Fruit fly (Drosophila melanogaster) whole organism, embryonic: ENCODE measurements around the gene CG17819.
A peak's percentile ranks its signal among the peaks of the same experiment; 100 is the strongest.

Experiments
- Adf1 ChIP-seq: fragments of 200-800 bp; sonication (Bioruptor generic); IDR thresholded peaks from 2 replicates; pipeline ENCODE4 v1.3.6; 2022; ENCODE audit warnings: missing biosample characterization, missing genetic modification characterization
- CG1024 ChIP-seq: fragments of 200-800 bp; sonication (Bioruptor generic); IDR thresholded peaks from 2 replicates; pipeline ENCODE4 v1.3.6; 2022; ENCODE audit warnings: missing biosample characterization, missing genetic modification characterization
- CG11695 ChIP-seq: fragments of 200-800 bp; sonication (Bioruptor generic); IDR thresholded peaks from 3 replicates; pipeline ENCODE4 v1.3.6; 2022; ENCODE audit warnings: missing biosample characterization, missing genetic modification characterization
- CG1233 ChIP-seq: fragments of 200-800 bp; sonication (Bioruptor generic); optimal IDR thresholded peaks from 4 replicates; lab custom pipeline; 2018; ENCODE audit warnings: missing biosample characterization, mild to moderate bottlenecking, missing genetic modification characterization
- CG12659 ChIP-seq: fragments of 200-800 bp; sonication (Bioruptor generic); optimal IDR thresholded peaks from 3 replicates; lab custom pipeline; 2017; ENCODE audit warnings: mild to moderate bottlenecking, missing biosample characterization, missing genetic modification reagents, missing genetic modification characterization
- CG13123 ChIP-seq: fragments of 200-800 bp; sonication (Bioruptor generic); optimal IDR thresholded peaks from 2 replicates; lab custom pipeline; 2016; ENCODE audit warnings: missing biosample characterization, missing genetic modification characterization
- CG13424 ChIP-seq: fragments of 200-800 bp; sonication (Bioruptor generic); optimal IDR thresholded peaks from 2 replicates; lab custom pipeline; 2019; ENCODE audit warnings: missing biosample characterization, mild to moderate bottlenecking, missing genetic modification characterization, moderate library complexity
- CG14667 ChIP-seq: fragments of 200-800 bp; sonication (Bioruptor generic); IDR thresholded peaks from 2 replicates; pipeline ENCODE4 v1.3.6; 2022; ENCODE audit warnings: missing biosample characterization, missing genetic modification characterization
- CG15479 ChIP-seq: fragments of 200-800 bp; sonication (Bioruptor generic); optimal IDR thresholded peaks from 3 replicates; lab custom pipeline; 2019; ENCODE audit warnings: missing biosample characterization, mild to moderate bottlenecking, missing genetic modification characterization, moderate library complexity
- CG15696 ChIP-seq: fragments of 200-800 bp; sonication (Bioruptor generic); optimal IDR thresholded peaks from 2 replicates; lab custom pipeline; 2019; ENCODE audit warnings: missing biosample characterization, mild to moderate bottlenecking, missing genetic modification characterization, moderate library complexity
- CG17612 ChIP-seq: fragments of 200-800 bp; sonication (Bioruptor generic); IDR thresholded peaks from 2 replicates; pipeline ENCODE4 v1.3.6; 2022; ENCODE audit warnings: missing biosample characterization, missing genetic modification characterization
- CG3281 ChIP-seq: fragments of 200-800 bp; sonication (Bioruptor generic); optimal IDR thresholded peaks from 3 replicates; lab custom pipeline; 2017; ENCODE audit warnings: missing biosample characterization, mild to moderate bottlenecking, missing genetic modification characterization
- CG33557 ChIP-seq: fragments of 200-800 bp; sonication (Bioruptor generic); optimal IDR thresholded peaks from 2 replicates; lab custom pipeline; 2019; ENCODE audit warnings: missing biosample characterization, mild to moderate bottlenecking, missing genetic modification characterization, moderate library complexity
- CG3407 ChIP-seq: fragments of 200-800 bp; sonication (Bioruptor generic); optimal IDR thresholded peaks from 2 replicates; lab custom pipeline; 2018; ENCODE audit warnings: missing biosample characterization, mild to moderate bottlenecking, missing genetic modification characterization
- CG5953 ChIP-seq: fragments of 200-800 bp; sonication (Bioruptor generic); IDR thresholded peaks from 2 replicates; pipeline ENCODE4 v1.3.6; 2022; ENCODE audit warnings: missing biosample characterization, missing genetic modification characterization
- CG6272 ChIP-seq: fragments of 200-800 bp; sonication (Bioruptor generic); IDR thresholded peaks from 2 replicates; pipeline ENCODE4 v1.3.6; 2022; ENCODE audit warnings: missing biosample characterization, missing genetic modification characterization
- CG6765 ChIP-seq: fragments of 200-800 bp; sonication (Bioruptor generic); optimal IDR thresholded peaks from 3 replicates; lab custom pipeline; 2017; ENCODE audit warnings: missing biosample characterization, mild to moderate bottlenecking, missing genetic modification characterization
- CG7556 ChIP-seq: fragments of 200-800 bp; sonication (Bioruptor generic); optimal IDR thresholded peaks from 2 replicates; lab custom pipeline; 2017; ENCODE audit warnings: missing biosample characterization, mild to moderate bottlenecking, missing genetic modification characterization
- CG8290 ChIP-seq, 3 experiments: fragments of 200-800 bp; sonication (Bioruptor generic); optimal IDR thresholded peaks; 2 replicates each; lab custom pipeline; 2016 to 2019; ENCODE audit warnings: missing biosample characterization in 3 of 3, missing genetic modification characterization in 3 of 3, mild to moderate bottlenecking in 2 of 3, moderate library complexity in 1 of 3
- CG9609 ChIP-seq: fragments of 200-800 bp; sonication (Bioruptor generic); optimal IDR thresholded peaks from 3 replicates; lab custom pipeline; 2016; ENCODE audit warnings: missing biosample characterization, missing genetic modification characterization
- D ChIP-seq, 2 experiments: fragments of 200-800 bp in 1 of 2; fragments of >200 bp in 1 of 2; sonication (Bioruptor generic) in 1 of 2; optimal IDR thresholded peaks; 2 replicates in 1 of 2; 3 replicates in 1 of 2; lab custom pipeline; 2017; ENCODE audit warnings: mild to moderate bottlenecking in 1 of 2, missing biosample characterization in 1 of 2, missing genetic modification characterization in 1 of 2, missing genetic modification reagents in 1 of 2
- D19B ChIP-seq: fragments of 200-800 bp; sonication (Bioruptor generic); optimal IDR thresholded peaks from 2 replicates; lab custom pipeline; 2017; ENCODE audit warnings: missing biosample characterization, mild to moderate bottlenecking, missing genetic modification characterization
- Doc2 ChIP-seq: fragments of 200-800 bp; sonication (Bioruptor generic); IDR thresholded peaks from 2 replicates; pipeline ENCODE4 v1.3.6; 2022; ENCODE audit warnings: missing biosample characterization, missing genetic modification characterization
- ERR ChIP-seq: fragments of 200-800 bp; sonication (Bioruptor generic); optimal IDR thresholded peaks from 2 replicates; lab custom pipeline; 2016; ENCODE audit warnings: missing biosample characterization, missing genetic modification characterization
- GATAe ChIP-seq: fragments of 200-800 bp; sonication (Bioruptor generic); conservative IDR thresholded peaks from 2 replicates; pipeline ENCODE4 v1.3.6; 2022; ENCODE audit warnings: missing biosample characterization, missing genetic modification characterization
- Gsc ChIP-seq: fragments of 200-800 bp; sonication (Bioruptor generic); IDR thresholded peaks from 2 replicates; pipeline ENCODE4 v1.3.6; 2022; ENCODE audit warnings: missing biosample characterization, missing genetic modification characterization
- Lim3 ChIP-seq: fragments of 200-800 bp; sonication (Bioruptor generic); IDR thresholded peaks from 2 replicates; pipeline ENCODE4 v1.3.6; 2022; ENCODE audit warnings: missing biosample characterization, missing genetic modification characterization
- Meics ChIP-seq: fragments of 200-800 bp; sonication (Bioruptor generic); optimal IDR thresholded peaks from 2 replicates; lab custom pipeline; 2017; ENCODE audit warnings: missing biosample characterization, mild to moderate bottlenecking, missing genetic modification characterization
- Nf-YC ChIP-seq: fragments of 200-800 bp; optimal IDR thresholded peaks from 3 replicates; lab custom pipeline; 2019; ENCODE audit warnings: missing biosample characterization, mild to moderate bottlenecking, missing genetic modification characterization, moderate library complexity
- Oli ChIP-seq: fragments of 200-800 bp; sonication (Bioruptor generic); optimal IDR thresholded peaks from 2 replicates; lab custom pipeline; 2018; ENCODE audit warnings: missing biosample characterization, mild to moderate bottlenecking, missing genetic modification characterization, moderate library complexity
- Rx ChIP-seq: fragments of 200-800 bp; sonication (Bioruptor generic); IDR thresholded peaks from 2 replicates; pipeline ENCODE4 v1.3.6; 2022; ENCODE audit warnings: missing biosample characterization, missing genetic modification characterization
- Sin3A ChIP-seq: fragments of >200 bp; optimal IDR thresholded peaks from 2 replicates; lab custom pipeline; 2018
- TFAM ChIP-seq: fragments of 200-800 bp; sonication (Bioruptor generic); optimal IDR thresholded peaks from 2 replicates; lab custom pipeline; 2017; ENCODE audit warnings: missing biosample characterization, missing genetic modification characterization, inconsistent platforms
- Vsx1 ChIP-seq: fragments of 200-800 bp; sonication (Bioruptor generic); optimal IDR thresholded peaks from 2 replicates; lab custom pipeline; 2017; ENCODE audit warnings: missing biosample characterization, mild to moderate bottlenecking, missing genetic modification characterization, missing genetic modification reagents
- Xbp1 ChIP-seq: fragments of 200-800 bp; sonication (Bioruptor generic); optimal IDR thresholded peaks from 3 replicates; lab custom pipeline; 2016; ENCODE audit warnings: missing biosample characterization, mild to moderate bottlenecking, missing genetic modification characterization
- az2 ChIP-seq: fragments of 200-800 bp; sonication (Bioruptor generic); optimal IDR thresholded peaks from 3 replicates; lab custom pipeline; 2016; ENCODE audit warnings: missing biosample characterization, missing genetic modification characterization
- bbx ChIP-seq: fragments of 200-800 bp; sonication (Bioruptor generic); IDR thresholded peaks from 2 replicates; pipeline ENCODE4 v1.3.6; 2022; ENCODE audit warnings: missing biosample characterization, missing genetic modification characterization; ENCODE audit not compliant: partially characterized antibody
- crol ChIP-seq: fragments of 200-800 bp; sonication (Bioruptor generic); IDR thresholded peaks from 2 replicates; pipeline ENCODE4 v1.3.6; 2022; ENCODE audit warnings: missing biosample characterization, missing genetic modification characterization
- dati ChIP-seq: fragments of 200-800 bp; sonication (Bioruptor generic); IDR thresholded peaks from 2 replicates; pipeline ENCODE4 v1.3.6; 2022; ENCODE audit warnings: missing biosample characterization, missing genetic modification characterization
- fd3F ChIP-seq: fragments of 200-800 bp; sonication (Bioruptor generic); optimal IDR thresholded peaks from 2 replicates; lab custom pipeline; 2018; ENCODE audit warnings: missing biosample characterization, mild to moderate bottlenecking, missing genetic modification characterization, moderate library complexity
- gce ChIP-seq: fragments of 200-800 bp; sonication (Bioruptor generic); IDR thresholded peaks from 3 replicates; pipeline ENCODE4 v1.3.6; 2022; ENCODE audit warnings: missing biosample characterization, missing genetic modification characterization
- grau ChIP-seq: fragments of 200-800 bp; optimal IDR thresholded peaks from 3 replicates; lab custom pipeline; 2019; ENCODE audit warnings: missing biosample characterization, mild to moderate bottlenecking, missing genetic modification characterization, moderate library complexity
- odd ChIP-seq: fragments of 200-800 bp; sonication (Bioruptor generic); optimal IDR thresholded peaks from 2 replicates; lab custom pipeline; 2017; ENCODE audit warnings: missing biosample characterization, mild to moderate bottlenecking, missing genetic modification characterization
- so ChIP-seq: fragments of 200-800 bp; sonication (Bioruptor generic); IDR thresholded peaks from 3 replicates; pipeline ENCODE4 v1.3.6; 2022; ENCODE audit warnings: missing biosample characterization, missing genetic modification characterization
- sug ChIP-seq: fragments of 200-800 bp; optimal IDR thresholded peaks from 2 replicates; lab custom pipeline; 2019; ENCODE audit warnings: missing biosample characterization, mild to moderate bottlenecking, missing genetic modification characterization, moderate library complexity
- unpg ChIP-seq: fragments of 200-800 bp; sonication (Bioruptor generic); optimal IDR thresholded peaks from 3 replicates; lab custom pipeline; 2018; ENCODE audit warnings: missing biosample characterization, mild to moderate bottlenecking, missing genetic modification characterization, moderate library complexity
- vvl ChIP-seq: fragments of 200-800 bp; sonication (Bioruptor generic); IDR thresholded peaks from 2 replicates; pipeline ENCODE4 v1.3.6; 2022; ENCODE audit warnings: missing biosample characterization, missing genetic modification characterization
- wek ChIP-seq: fragments of 200-800 bp; sonication (Bioruptor generic); optimal IDR thresholded peaks from 3 replicates; lab custom pipeline; 2018; ENCODE audit warnings: missing biosample characterization, mild to moderate bottlenecking, missing genetic modification characterization, moderate library complexity
- zfh1 ChIP-seq: fragments of 200-800 bp; sonication (Bioruptor generic); IDR thresholded peaks from 3 replicates; pipeline ENCODE4 v1.3.6; 2022; ENCODE audit warnings: missing biosample characterization, missing genetic modification characterization

The CG17819 gene

dm6 chr3R:21856873-21857243 is 28.5 kb downstream of the CG17819 start (continued):
- 0 out of 2 replicates have a peak, but pooled peaks have one; percentile 20 for TF ChIP-seq CG1024
- no peak for TF ChIP-seq bbx (GFP tag; lab: Robert Waterston, UW)
- TF ChIP-seq Doc2 (GFP tag; lab: Robert Waterston, UW): no peak
- TF ChIP-seq sug (tag; lab: Kevin White, UChicago): peak; percentile 1
- peak; percentile 5 for TF ChIP-seq CG12659 (GFP tag; lab: Kevin White, UChicago)
- TF ChIP-seq CG15696 (tag; lab: Kevin White, UChicago): no peak
- TF ChIP-seq unpg (GFP tag; lab: Kevin White, UChicago): no peak
- peak; percentile 11 for TF ChIP-seq odd (GFP tag; lab: Kevin White, UChicago)
- no peak for TF ChIP-seq wek (GFP tag; lab: Kevin White, UChicago)
- no peak for TF ChIP-seq GATAe
- no peak for TF ChIP-seq CG13424 (tag; lab: Kevin White, UChicago)
- TF ChIP-seq CG8290 (GFP tag; optimal IDR thresholded peaks at IDR 0.05; lab: Kevin White, UChicago): no peak
- peak in 1 of 2 experiments; percentile 47 for TF ChIP-seq CG8290 (tag; optimal IDR thresholded peaks at IDR 0.05; lab: Kevin White, UChicago)
- TF ChIP-seq CG33557 (GFP tag; lab: Kevin White, UChicago): no peak
- TF ChIP-seq dati (GFP tag; lab: Robert Waterston, UW): no peak
- no peak for TF ChIP-seq grau
- no peak for TF ChIP-seq az2
- TF ChIP-seq CG6765 (GFP tag; lab: Kevin White, UChicago): peak; percentile 11
- no peak for TF ChIP-seq crol (GFP tag; lab: Robert Waterston, UW)
- peak; percentile 23 for TF ChIP-seq CG1233 (GFP tag; lab: Kevin White, UChicago)
- peak; percentile 12 for TF ChIP-seq fd3F
- no peak for TF ChIP-seq TFAM (GFP tag; lab: Kevin White, UChicago)
- no peak for TF ChIP-seq Xbp1 (GFP tag; lab: Kevin White, UChicago)
- TF ChIP-seq CG3281 (GFP tag; lab: Kevin White, UChicago): peak; percentile 4
- TF ChIP-seq, all 482 proteins: peak for 21

- 0 out of 2 replicates have a peak, but pooled peaks have one; percentile 11 for TF ChIP-seq CG6272 (GFP tag; lab: Robert Waterston, UW)
- TF ChIP-seq Gsc: no peak
- no peak for TF ChIP-seq D (optimal IDR thresholded peaks at IDR 0.05; lab: Kevin White, UChicago)
- no peak for TF ChIP-seq D (GFP tag; optimal IDR thresholded peaks at IDR 0.05; lab: Kevin White, UChicago)
- peak; percentile 1 for TF ChIP-seq Nf-YC (tag; lab: Kevin White, UChicago)
- no peak for TF ChIP-seq CG5953 (GFP tag; lab: Robert Waterston, UW)
- peak; percentile 12 for TF ChIP-seq CG3407 (GFP tag; lab: Kevin White, UChicago)
- peak; percentile 74 for TF ChIP-seq zfh1 (GFP tag; lab: Robert Waterston, UW)
- peak; percentile 31 for TF ChIP-seq Xbp1 (GFP tag; lab: Kevin White, UChicago)
- TF ChIP-seq CG13123 (GFP tag; lab: Kevin White, UChicago): no peak
- TF ChIP-seq CG9609 (GFP tag; lab: Kevin White, UChicago): no peak
- TF ChIP-seq CG15479 (GFP tag; lab: Kevin White, UChicago): no peak
- TF ChIP-seq Lim3: no peak
- no peak for TF ChIP-seq Sin3A (lab: Kevin White, UChicago)
- no peak for TF ChIP-seq Vsx1 (GFP tag; lab: Kevin White, UChicago)
- TF ChIP-seq ERR (GFP tag; lab: Kevin White, UChicago): peak; percentile 66
- TF ChIP-seq so: peak; percentile 59; the same call in 1 of the 3 replicates
- TF ChIP-seq CG17612 (GFP tag; lab: Robert Waterston, UW): no peak
- TF ChIP-seq Oli (tag; lab: Kevin White, UChicago): peak; percentile 43
- peak; percentile 45; the same call in 1 of the 2 replicates for TF ChIP-seq Adf1 (GFP tag; lab: Robert Waterston, UW)
- TF ChIP-seq Rx (GFP tag; lab: Robert Waterston, UW): peak; percentile 41; the same call in 1 of the 2 replicates
- peak; percentile 68; the same call in 2 of the 3 replicates for TF ChIP-seq gce (GFP tag; lab: Robert Waterston, UW)
- no peak for TF ChIP-seq Meics (GFP tag; lab: Kevin White, UChicago)
- TF ChIP-seq D19B (GFP tag; lab: Kevin White, UChicago): no peak
- TF ChIP-seq CG14667 (GFP tag; lab: Robert Waterston, UW): no peak
- peak; percentile 50; the same call in 2 of the 3 replicates for TF ChIP-seq CG11695 (GFP tag; lab: Robert Waterston, UW)
- peak; percentile 50 for TF ChIP-seq CG7556
- TF ChIP-seq vvl: peak; percentile 60
These were observed 29.1 kb downstream of the CG17819 start, which contains the start of gene glec for dm6 chr3R:21856098-21856872. Gene glec, minus strand, starts transcription at chr3R:21856266.
